Worm (Caenorhabditis elegans) whole organism, L4/young adult: ENCODE data around the gene rde-1.
"Not testable (repeated sequence)": the region's sequence is repeated elsewhere in the genome, so short reads cannot be mapped to it uniquely, and the experiment has no call there.

ENCODE experiments used
- W03F9.2 ChIP-seq: fragments of 150-350 bp; optimal IDR thresholded peaks from 2 replicates; lab custom pipeline; 2014; ENCODE audit warnings: missing biosample characterization, missing genetic modification characterization
- dao-5 ChIP-seq: sonication (generic microtip); optimal IDR thresholded peaks from 2 replicates; lab custom pipeline; 2016; ENCODE audit warnings: missing genotype, missing genetic modification characterization, moderate library complexity, missing compliant biosample characterization
- him-1 ChIP-seq: sonication (generic microtip); optimal IDR thresholded peaks from 2 replicates; lab custom pipeline; 2016; ENCODE audit warnings: missing genotype, missing genetic modification reagents, missing genetic modification characterization, missing compliant biosample characterization

Gene rde-1

DNA sequence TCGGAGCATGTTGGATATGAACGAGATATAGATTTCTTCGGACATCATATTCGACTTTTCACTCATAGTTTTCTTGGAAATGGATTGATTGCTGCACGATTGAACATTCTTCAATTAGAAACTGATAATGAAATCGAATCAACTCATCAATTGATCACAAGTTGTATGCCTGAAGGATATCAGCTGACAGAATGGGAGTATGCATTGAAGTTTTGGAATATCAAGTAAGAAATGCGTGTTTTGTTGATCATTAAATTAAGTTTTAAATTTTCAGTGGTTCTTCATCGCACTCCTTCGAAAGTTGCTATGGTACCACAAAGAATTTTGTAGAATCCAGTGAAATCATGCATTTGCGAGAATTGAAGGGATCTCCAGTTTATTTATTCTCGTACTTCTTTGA lies 14.9 kb upstream of the rde-1 start:
- TF ChIP-seq dao-5 (tag; lab: Kevin White, UChicago) (no peak), W03F9.2 (no peak), him-1 (tag; lab: Kevin White, UChicago) (no peak)

DNA sequence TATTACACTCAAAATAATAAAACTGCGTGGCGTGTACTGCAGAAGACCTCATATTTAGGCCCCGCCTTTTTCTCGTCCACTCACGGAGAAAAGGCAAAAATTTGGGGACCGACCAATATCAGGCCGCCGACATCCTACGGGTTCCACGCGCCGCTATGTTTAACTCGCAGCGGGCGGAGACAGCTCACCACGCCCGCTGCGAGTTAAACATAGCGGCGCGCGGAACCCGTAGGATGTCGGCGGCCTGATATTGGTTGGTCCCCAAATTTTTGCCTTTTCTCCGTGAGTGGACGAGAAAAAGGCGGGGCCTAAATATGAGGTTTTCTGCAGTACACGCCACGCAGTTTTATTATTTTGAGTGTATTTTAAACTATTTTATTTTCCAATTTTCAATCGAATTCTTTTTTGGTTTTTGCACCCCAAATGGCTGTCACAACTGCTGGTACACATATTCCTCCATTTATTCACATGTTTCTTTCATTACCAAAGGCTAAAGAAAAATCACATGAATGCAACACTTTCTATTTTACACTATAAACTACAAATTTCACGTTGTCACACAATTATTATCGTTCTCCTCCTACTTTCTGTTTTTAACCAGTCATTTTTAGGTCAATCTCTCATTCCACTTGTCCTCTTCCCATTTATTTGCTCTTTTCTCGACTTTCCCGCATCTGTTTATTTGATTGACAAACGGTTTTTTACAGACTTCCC lies 12.8 kb upstream of the rde-1 start, which contains the start of gene uda-1:
uda-1 (plus strand) TSS at position 708 of the 714 bp plus-strand sequence.
- TF ChIP-seq him-1 (tag; lab: Kevin White, UChicago); W03F9.2; dao-5 (tag; lab: Kevin White, UChicago): not testable (repeated sequence)

DNA sequence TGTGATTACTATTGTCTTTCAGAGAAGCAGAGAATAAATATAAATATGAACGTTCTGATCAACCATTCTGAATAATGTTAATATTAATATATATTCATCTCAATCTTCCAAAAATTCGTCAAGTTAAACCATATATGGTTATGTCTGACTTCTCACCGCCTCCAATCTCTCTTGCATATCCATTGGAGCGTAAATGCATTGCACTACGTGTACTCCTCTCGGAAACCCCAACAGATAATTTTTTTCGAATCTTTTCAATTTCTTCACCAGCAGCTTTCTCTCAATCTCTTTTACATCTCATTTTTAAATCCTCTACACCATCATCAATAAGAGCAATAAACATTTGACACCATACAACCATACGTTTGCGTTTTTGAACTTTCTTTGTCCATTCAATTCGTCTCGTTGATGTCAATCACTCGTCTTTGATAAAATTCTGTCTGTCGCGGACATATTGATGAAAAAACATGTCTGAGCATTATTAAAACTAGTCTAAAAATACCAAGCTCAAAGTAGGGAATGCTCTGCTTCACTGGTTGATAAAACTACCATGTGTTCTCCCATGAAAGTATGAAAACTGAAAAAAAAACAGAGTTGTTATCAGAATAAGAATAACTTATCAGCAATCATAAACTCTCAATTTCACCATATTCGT lies 12.0 kb upstream of the rde-1 start:
- TF ChIP-seq dao-5 (tag; lab: Kevin White, UChicago) (no peak), W03F9.2 (peak; percentile 74)

DNA sequence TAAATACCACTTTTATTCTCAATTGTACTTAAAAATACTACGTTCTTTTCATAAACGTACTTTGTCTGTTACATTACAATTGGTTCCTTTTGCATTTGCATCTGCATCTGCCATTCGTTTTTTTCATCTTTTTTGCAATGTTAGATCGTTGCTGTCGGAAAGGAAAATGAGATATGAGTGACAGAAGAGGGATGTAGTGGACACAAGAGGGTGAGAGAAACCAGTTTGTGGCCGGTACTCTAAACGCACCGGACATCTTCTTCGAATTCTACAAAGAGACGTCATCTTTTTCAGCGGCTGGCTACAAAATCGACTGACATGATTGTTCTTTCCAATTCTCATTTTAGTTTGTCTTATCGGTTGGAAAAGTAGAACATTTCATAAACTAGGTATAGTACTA lies 11.3 kb upstream of the rde-1 start:
- TF ChIP-seq him-1 (tag; lab: Kevin White, UChicago) (no peak), dao-5 (tag; lab: Kevin White, UChicago) (no peak), W03F9.2 (no peak)

DNA sequence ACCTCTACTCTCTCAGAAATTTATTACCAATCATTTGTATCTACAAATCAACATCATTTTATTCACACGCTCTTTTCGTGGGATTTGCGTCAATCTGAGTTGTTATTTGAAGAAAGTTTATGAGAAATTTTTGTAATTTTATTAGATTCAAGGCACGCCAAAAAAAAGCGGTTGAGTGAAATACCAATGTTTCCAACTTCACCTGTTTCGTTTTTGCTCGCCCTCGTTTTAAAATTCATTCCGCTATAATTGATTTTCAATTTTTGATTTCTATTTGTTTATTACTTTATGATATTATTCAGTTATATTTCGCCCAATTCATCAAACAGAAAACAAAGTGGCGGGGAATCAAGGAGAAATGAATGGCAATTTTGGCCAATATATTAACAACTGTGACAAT lies 9.3 kb upstream of the rde-1 start, which contains the start of gene K08H10.10:
K08H10.10 (plus strand) TSS at position 301 of the 400 bp plus-strand sequence.
- no peak for TF ChIP-seq him-1 (tag; lab: Kevin White, UChicago)
- TF ChIP-seq dao-5 (tag; lab: Kevin White, UChicago) = no peak
- no peak for TF ChIP-seq W03F9.2

DNA sequence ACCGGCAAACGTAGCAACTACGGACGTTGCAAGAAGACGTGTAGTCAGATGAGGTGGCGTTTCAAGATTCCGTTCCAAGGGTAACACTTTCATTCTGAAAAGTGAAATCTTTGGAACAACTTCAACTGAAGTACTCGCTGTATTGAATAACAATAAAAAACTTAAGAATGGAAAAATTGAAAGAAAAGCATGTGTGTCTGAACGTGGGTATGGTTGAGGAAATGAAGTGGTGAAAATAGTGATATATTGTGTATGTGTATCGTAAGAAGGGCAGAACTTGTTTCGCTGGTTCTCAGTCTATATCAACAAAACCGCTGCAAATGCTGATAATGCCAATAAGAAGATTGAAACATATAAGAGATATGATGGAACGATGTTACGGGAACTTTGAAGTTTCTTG lies 4.3 kb upstream of the rde-1 start, which contains the start of gene K08H10.6:
K08H10.6 (minus strand) TSS at position 101 of the 400 bp plus-strand sequence.
- TF ChIP-seq W03F9.2 = no peak
- TF ChIP-seq him-1 (tag; lab: Kevin White, UChicago) = no peak
- no peak for TF ChIP-seq dao-5 (tag; lab: Kevin White, UChicago)

DNA sequence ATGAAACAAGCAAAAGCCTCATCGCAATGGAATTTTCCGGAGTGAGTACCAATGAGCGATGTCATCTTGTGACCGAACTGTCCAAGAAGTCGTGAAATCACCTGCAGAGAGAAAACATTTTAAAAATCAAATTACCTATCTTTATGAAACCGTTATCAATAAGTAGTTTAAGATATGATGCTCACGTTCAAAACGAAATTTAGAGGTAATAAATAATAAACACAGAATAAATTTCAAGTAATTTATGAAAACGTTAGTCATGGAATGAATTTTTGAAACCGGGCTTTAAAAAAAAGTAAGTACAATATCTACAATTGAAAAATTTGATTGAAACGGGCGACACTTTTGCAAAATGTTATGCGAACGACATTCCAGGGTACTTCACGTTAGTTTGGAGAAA lies 3.8 kb downstream of the rde-1 start, which contains the start of gene C27H6.8:
C27H6.8 (minus strand) TSS at position 101 of the 400 bp plus-strand sequence.
- TF ChIP-seq dao-5 (tag; lab: Kevin White, UChicago) (no peak), him-1 (tag; lab: Kevin White, UChicago) (no peak), W03F9.2 (no peak)

DNA sequence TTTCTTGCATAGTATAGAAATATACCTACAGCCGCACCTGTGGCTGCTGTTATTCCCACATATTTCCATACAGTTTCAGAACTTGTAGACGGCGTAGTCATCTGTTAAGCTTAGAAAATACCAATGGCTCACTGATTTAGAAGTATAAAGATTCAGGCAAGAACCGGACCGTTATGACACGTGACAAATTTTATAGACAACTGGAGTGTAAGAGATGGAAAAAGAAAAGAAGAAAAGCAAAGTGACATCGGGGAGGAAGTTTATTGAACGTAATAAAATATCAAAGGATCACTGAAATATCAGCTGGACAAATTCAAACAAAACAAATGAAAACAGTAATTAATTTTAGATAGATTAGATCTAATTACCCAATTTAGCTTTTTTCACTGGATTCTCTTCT lies 5.3 kb downstream of the rde-1 start, which contains the start of gene rmd-2:
rmd-2 (minus strand) TSS at position 101 of the 400 bp plus-strand sequence.
- no peak for TF ChIP-seq him-1 (tag; lab: Kevin White, UChicago)
- TF ChIP-seq W03F9.2 = no peak
- TF ChIP-seq dao-5 (tag; lab: Kevin White, UChicago) = no peak

DNA sequence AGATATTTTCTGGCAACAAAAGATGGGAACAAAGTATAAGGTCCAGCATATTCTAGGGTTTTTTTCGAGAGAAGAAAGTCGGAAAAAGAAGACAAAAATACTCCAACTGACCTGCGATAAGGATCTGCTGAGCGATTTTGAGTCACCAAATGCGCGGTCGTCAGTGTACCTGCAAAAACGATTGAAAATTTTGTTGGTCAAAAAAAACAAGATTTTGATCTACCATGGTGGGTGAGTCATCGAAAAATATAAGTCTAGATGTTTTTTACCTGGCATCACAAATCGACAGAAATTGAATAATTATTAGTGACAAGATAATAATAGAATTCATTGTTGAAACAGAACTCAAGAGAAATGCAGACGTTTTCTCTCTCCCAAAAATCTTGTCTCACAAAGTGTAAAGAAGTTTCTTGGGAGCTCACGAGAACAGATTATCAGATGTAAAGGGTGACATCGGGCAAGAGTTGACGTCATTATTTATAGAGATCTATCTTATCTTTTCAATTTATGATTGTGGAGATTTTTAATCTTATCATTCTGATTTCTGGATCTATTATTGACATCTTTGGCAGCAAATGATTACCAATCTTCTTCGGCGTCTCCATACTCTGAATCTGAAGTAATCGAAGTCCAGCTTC lies 6.1 kb downstream of the rde-1 start:
- TF ChIP-seq him-1 (tag; lab: Kevin White, UChicago) = no peak
- TF ChIP-seq W03F9.2 = no peak
- TF ChIP-seq dao-5 (tag; lab: Kevin White, UChicago) = no peak

DNA sequence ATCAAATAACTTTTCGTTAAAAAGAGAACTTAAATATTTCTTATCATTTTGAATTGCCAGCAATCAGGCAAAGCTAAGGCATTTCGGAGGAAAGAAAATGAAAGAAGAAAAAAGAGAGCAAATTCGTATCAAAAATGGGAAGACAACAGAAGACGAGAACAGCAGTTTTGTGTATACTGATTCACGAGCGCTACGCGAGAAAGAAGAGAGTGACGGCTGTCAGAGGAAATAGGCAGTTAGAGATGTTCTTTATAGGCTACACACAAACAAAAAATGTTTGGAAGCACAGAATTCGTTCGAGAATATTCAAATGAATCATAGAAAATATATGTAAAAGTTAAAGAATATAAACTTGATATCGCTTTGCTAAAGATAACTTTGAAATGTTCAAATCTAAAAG lies 6.6 kb downstream of the rde-1 start:
- TF ChIP-seq him-1 (tag; lab: Kevin White, UChicago) (no peak), W03F9.2 (no peak)

DNA sequence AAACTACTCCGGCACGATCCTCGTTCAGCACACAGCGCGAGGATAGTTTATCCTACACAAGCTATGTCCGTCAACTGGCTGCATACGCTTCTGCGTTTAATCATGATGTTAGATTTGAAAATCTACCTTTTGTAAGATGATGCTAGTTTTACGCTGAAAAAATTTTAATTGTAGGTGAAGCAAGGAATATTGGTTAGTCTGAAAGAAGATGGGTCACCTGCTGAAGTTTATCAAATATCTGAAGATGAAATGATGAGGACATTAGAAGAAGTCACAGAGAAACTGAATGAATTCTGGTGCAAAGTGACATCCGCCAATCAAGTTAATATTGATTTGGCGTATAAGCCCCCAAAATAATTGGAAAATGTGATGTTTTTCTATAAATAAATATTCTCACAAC lies 7.9 kb downstream of the rde-1 start:
- TF ChIP-seq dao-5 (tag; lab: Kevin White, UChicago) = no peak
- TF ChIP-seq him-1 (tag; lab: Kevin White, UChicago) = no peak
- TF ChIP-seq W03F9.2 = no peak

DNA sequence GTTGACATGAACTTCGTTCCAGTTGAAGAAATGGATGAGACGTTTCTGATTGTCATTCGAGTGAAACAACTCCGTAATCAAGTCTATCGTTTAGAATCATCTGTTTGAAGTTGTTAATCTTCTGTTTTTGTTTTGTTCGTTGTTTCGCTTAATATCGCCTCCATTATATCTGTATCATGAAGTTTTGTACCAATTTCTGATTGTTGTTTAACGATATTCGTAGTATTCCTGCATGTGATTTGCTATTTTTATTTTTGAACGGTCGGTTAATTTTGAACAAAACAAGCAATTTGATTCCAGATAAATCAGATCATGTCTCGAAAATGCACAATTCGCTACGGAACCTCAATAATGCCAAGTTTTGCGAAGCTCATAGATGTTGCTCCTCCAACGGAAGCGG lies 8.9 kb downstream of the rde-1 start, which contains the start of gene C27H6.9:
C27H6.9 (plus strand) TSS at position 301 of the 400 bp plus-strand sequence.
- TF ChIP-seq W03F9.2 (no peak), dao-5 (tag; lab: Kevin White, UChicago) (no peak), him-1 (tag; lab: Kevin White, UChicago) (no peak)

DNA sequence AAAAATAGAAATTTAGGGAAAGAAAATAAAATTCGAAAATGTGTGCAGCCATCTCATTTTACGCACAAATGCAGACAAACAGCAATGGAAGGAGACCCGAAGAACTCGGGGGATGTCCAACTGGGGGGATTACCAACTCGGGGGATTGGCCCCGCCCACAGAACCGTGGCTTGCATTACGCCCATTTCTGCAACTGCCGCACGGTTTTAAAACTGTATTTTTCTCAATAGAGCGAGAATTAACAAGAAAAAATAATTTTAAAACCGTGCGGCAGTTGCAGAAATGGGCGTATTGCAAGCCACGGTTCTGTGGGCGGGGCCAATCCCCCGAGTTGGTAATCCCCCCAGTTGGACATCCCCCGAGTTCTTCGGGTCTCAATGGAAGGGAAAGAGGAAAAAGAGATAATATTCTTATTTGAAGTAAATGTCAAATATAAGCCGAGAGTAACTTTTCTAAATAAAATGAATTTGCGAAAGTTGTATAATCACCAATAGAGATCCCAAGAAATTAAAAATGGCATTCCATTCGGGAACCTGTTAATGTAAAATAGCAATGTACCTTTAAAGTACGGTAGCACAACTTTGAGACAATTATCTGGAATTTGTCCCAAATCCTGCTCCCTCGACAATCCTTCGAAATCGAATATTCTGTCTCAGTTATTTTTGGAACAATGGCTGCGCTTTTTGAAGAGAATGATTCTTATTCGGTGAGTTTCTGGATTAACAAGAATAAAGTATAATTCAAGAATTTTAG lies 10.5 kb downstream of the rde-1 start, which contains the start of the genes ruvb-1 and tofu-1:
ruvb-1 (minus strand) TSS at position 72 of the 753 bp plus-strand sequence.
tofu-1 (plus strand) TSS at position 417 of the 753 bp plus-strand sequence.
- peak; percentile 29 for TF ChIP-seq W03F9.2
